Worm (Caenorhabditis elegans) whole organism, L2 larva: Measurements from ENCODE around the gene fbxb-24.

Experiments
- C34F6.9 ChIP-seq: fragments of 150-350 bp; optimal IDR thresholded peaks from 2 replicates; lab custom pipeline; 2014; ENCODE audit warnings: missing biosample characterization, missing genetic modification characterization
- F13H6.1 ChIP-seq: sonication (generic microtip); optimal IDR thresholded peaks from 2 replicates; lab custom pipeline; 2016; ENCODE audit warnings: missing genetic modification characterization, missing compliant biosample characterization
- Y55F3AM.14 ChIP-seq: fragments of 200-800 bp; sonication (Bioruptor generic); optimal IDR thresholded peaks from 2 replicates; lab custom pipeline; 2018; ENCODE audit warnings: mild to moderate bottlenecking, missing genetic modification characterization, missing compliant biosample characterization
- alr-1 ChIP-seq: fragments of 150-350 bp; optimal IDR thresholded peaks from 2 replicates; lab custom pipeline; 2014; ENCODE audit warnings: missing biosample characterization, missing genetic modification characterization
- aly-2 ChIP-seq: fragments of 150-350 bp; optimal IDR thresholded peaks from 2 replicates; lab custom pipeline; 2014; ENCODE audit warnings: missing biosample characterization, missing genetic modification characterization
- ama-1 ChIP-seq: fragments of 150-350 bp; optimal IDR thresholded peaks from 2 replicates; lab custom pipeline; 2018; ENCODE audit warnings: inconsistent platforms
- ceh-16 ChIP-seq: fragments of 150-350 bp; optimal IDR thresholded peaks from 2 replicates; lab custom pipeline; 2014; ENCODE audit warnings: missing biosample characterization, missing genetic modification characterization
- ceh-82 ChIP-seq: fragments of 150-350 bp; optimal IDR thresholded peaks from 2 replicates; lab custom pipeline; 2014; ENCODE audit warnings: missing biosample characterization, missing genetic modification characterization
- crh-2 ChIP-seq: sonication (generic microtip); optimal IDR thresholded peaks from 2 replicates; lab custom pipeline; 2017; ENCODE audit warnings: missing biosample characterization, missing genetic modification characterization
- egl-27 ChIP-seq: sonication (generic microtip); optimal IDR thresholded peaks from 3 replicates; lab custom pipeline; 2017; ENCODE audit warnings: missing biosample characterization, missing genetic modification reagents, missing genetic modification characterization
- elt-3 ChIP-seq: sonication (generic microtip); optimal IDR thresholded peaks from 2 replicates; lab custom pipeline; 2017; ENCODE audit warnings: missing biosample characterization, missing genetic modification characterization
- lin-11 ChIP-seq: fragments of 150-350 bp; sonication (generic microtip); optimal IDR thresholded peaks from 2 replicates; lab custom pipeline; 2014; ENCODE audit warnings: missing biosample characterization, missing genetic modification characterization, inconsistent platforms, mixed read lengths
- lin-13 ChIP-seq: fragments of 150-350 bp; optimal IDR thresholded peaks from 2 replicates; lab custom pipeline; 2014; ENCODE audit warnings: missing biosample characterization, missing genetic modification reagents, missing genetic modification characterization
- lsy-2 ChIP-seq, 2 experiments: fragments of 150-350 bp in 1 of 2; sonication (generic microtip) in 1 of 2; optimal IDR thresholded peaks; 2 replicates each; lab custom pipeline; 2014 to 2017; ENCODE audit warnings: missing biosample characterization in 2 of 2, missing genetic modification characterization in 2 of 2
- mab-5 ChIP-seq: fragments of 150-350 bp; optimal IDR thresholded peaks from 2 replicates; lab custom pipeline; 2014; ENCODE audit warnings: missing biosample characterization, missing genetic modification characterization
- mbf-1 ChIP-seq: sonication (generic microtip); optimal IDR thresholded peaks from 2 replicates; lab custom pipeline; 2017; ENCODE audit warnings: missing biosample characterization, missing genetic modification characterization
- mdl-1 ChIP-seq, 2 experiments: fragments of 150-350 bp in 1 of 2; sonication (generic microtip) in 1 of 2; optimal IDR thresholded peaks; 2 replicates each; lab custom pipeline; 2017; ENCODE audit warnings: missing biosample characterization in 2 of 2, missing genetic modification characterization in 2 of 2
- nhr-10 ChIP-seq: sonication (generic microtip); optimal IDR thresholded peaks from 2 replicates; lab custom pipeline; 2017; ENCODE audit warnings: missing biosample characterization, missing genetic modification characterization
- nhr-12 ChIP-seq: fragments of 150-350 bp; optimal IDR thresholded peaks from 2 replicates; lab custom pipeline; 2014; ENCODE audit warnings: missing biosample characterization, missing genetic modification characterization
- nhr-129 ChIP-seq: fragments of 150-350 bp; optimal IDR thresholded peaks from 2 replicates; lab custom pipeline; 2014; ENCODE audit warnings: missing biosample characterization, missing genetic modification characterization
- nhr-21 ChIP-seq: fragments of 150-350 bp; optimal IDR thresholded peaks from 2 replicates; lab custom pipeline; 2014; ENCODE audit warnings: missing biosample characterization, missing genetic modification characterization
- nhr-23 ChIP-seq: fragments of 150-350 bp; optimal IDR thresholded peaks from 2 replicates; lab custom pipeline; 2014; ENCODE audit warnings: missing biosample characterization, missing genetic modification reagents, missing genetic modification characterization
- nhr-237 ChIP-seq: fragments of 150-350 bp; optimal IDR thresholded peaks from 2 replicates; lab custom pipeline; 2014; ENCODE audit warnings: missing biosample characterization, missing genetic modification characterization
- nhr-25 ChIP-seq: fragments of 150-350 bp; sonication (generic microtip); optimal IDR thresholded peaks from 3 replicates; lab custom pipeline; 2014; ENCODE audit warnings: missing biosample characterization, missing genetic modification characterization
- nhr-6 ChIP-seq: fragments of 150-350 bp; optimal IDR thresholded peaks from 2 replicates; lab custom pipeline; 2014; ENCODE audit warnings: missing biosample characterization, missing genetic modification characterization
- peb-1 ChIP-seq: fragments of 150-350 bp; optimal IDR thresholded peaks from 2 replicates; lab custom pipeline; 2014; ENCODE audit warnings: missing biosample characterization, missing genetic modification characterization
- sem-4 ChIP-seq: fragments of 150-350 bp; optimal IDR thresholded peaks from 2 replicates; lab custom pipeline; 2014; ENCODE audit warnings: missing biosample characterization, missing genetic modification reagents, missing genetic modification characterization
- skn-1 ChIP-seq: sonication (generic microtip); optimal IDR thresholded peaks from 2 replicates; lab custom pipeline; 2017; ENCODE audit warnings: missing biosample characterization, missing genetic modification characterization
- sma-3 ChIP-seq: sonication (generic microtip); optimal IDR thresholded peaks from 2 replicates; lab custom pipeline; 2016; ENCODE audit warnings: missing genetic modification reagents, missing genetic modification characterization, missing compliant biosample characterization
- sma-9 ChIP-seq, 2 experiments: fragments of 150-350 bp in 1 of 2; sonication (generic microtip) in 1 of 2; optimal IDR thresholded peaks; 2 replicates each; lab custom pipeline; 2014 to 2016; ENCODE audit warnings: missing genetic modification characterization in 2 of 2, mild to moderate bottlenecking in 1 of 2, missing biosample characterization in 1 of 2, missing compliant biosample characterization in 1 of 2, missing genetic modification reagents in 1 of 2, moderate library complexity in 1 of 2
- snpc-4 ChIP-seq: fragments of 150-350 bp; optimal IDR thresholded peaks from 2 replicates; lab custom pipeline; 2014; ENCODE audit warnings: missing biosample characterization, missing genetic modification characterization
- unc-39 ChIP-seq: fragments of 150-350 bp; optimal IDR thresholded peaks from 2 replicates; lab custom pipeline; 2014; ENCODE audit warnings: missing biosample characterization, missing genetic modification characterization
- unc-55 ChIP-seq: fragments of 150-350 bp; sonication (generic microtip); optimal IDR thresholded peaks from 3 replicates; lab custom pipeline; 2014; ENCODE audit warnings: missing biosample characterization, missing genetic modification reagents, missing genetic modification characterization
- unc-62 ChIP-seq: fragments of 150-350 bp; optimal IDR thresholded peaks from 2 replicates; lab custom pipeline; 2014; ENCODE audit warnings: missing biosample characterization, missing genetic modification reagents, missing genetic modification characterization
- zag-1 ChIP-seq: fragments of 150-350 bp; optimal IDR thresholded peaks from 2 replicates; lab custom pipeline; 2014; ENCODE audit warnings: missing biosample characterization, missing genetic modification characterization
- ztf-11 ChIP-seq: sonication (generic microtip); optimal IDR thresholded peaks from 2 replicates; lab custom pipeline; 2017; ENCODE audit warnings: missing biosample characterization, missing genetic modification characterization

Gene fbxb-24

ce11 chrIII:11935948-11936280 lies 27.2 kb downstream of the fbxb-24 start:
- TF ChIP-seq sem-4 (tag; lab: Kevin White, UChicago), result peak; percentile 17
- no peak for TF ChIP-seq mab-5 (tag; lab: Kevin White, UChicago)
- peak; percentile 14 for TF ChIP-seq lin-11
- TF ChIP-seq nhr-25 (tag; lab: Kevin White, UChicago), result no peak
- TF ChIP-seq F13H6.1 (tag; lab: Kevin White, UChicago), result peak; percentile 58
- TF ChIP-seq unc-55 (GFP tag; lab: Kevin White, UChicago), result peak; percentile 22
- TF ChIP-seq crh-2 (tag; lab: Kevin White, UChicago), result peak; percentile 9
- peak; percentile 36 for TF ChIP-seq C34F6.9 (tag; lab: Kevin White, UChicago)
- peak in 1 of 2 experiments; percentile 20 for TF ChIP-seq lsy-2 (tag; optimal IDR thresholded peaks at IDR 0.05; lab: Kevin White, UChicago)
- TF ChIP-seq snpc-4 (tag; lab: Kevin White, UChicago), result peak; percentile 11
- no peak for TF ChIP-seq sma-3

- no peak for TF ChIP-seq ceh-16 (tag; lab: Kevin White, UChicago)
- peak; percentile 14 for TF ChIP-seq F13H6.1 (tag; lab: Kevin White, UChicago)
These were observed 28.0 kb downstream of the fbxb-24 start for ce11 chrIII:11936668-11937276.

ce11 chrIII:11937911-11938310 lies 29.2 kb downstream of the fbxb-24 start:
- peak; percentile 14 for TF ChIP-seq C34F6.9 (tag; lab: Kevin White, UChicago)
- no peak for TF ChIP-seq alr-1 (tag; lab: Kevin White, UChicago)
- no peak for TF ChIP-seq nhr-6 (tag; lab: Kevin White, UChicago)
- TF ChIP-seq nhr-237 (tag; lab: Kevin White, UChicago), result no peak
- peak; percentile 13 for TF ChIP-seq nhr-129
- TF ChIP-seq mab-5 (tag; lab: Kevin White, UChicago), result no peak
- no peak for TF ChIP-seq zag-1 (tag; lab: Kevin White, UChicago)
- no peak for TF ChIP-seq peb-1 (tag; lab: Kevin White, UChicago)
- TF ChIP-seq unc-55 (GFP tag; lab: Kevin White, UChicago), result peak; percentile 5
- TF ChIP-seq crh-2 (tag; lab: Kevin White, UChicago), result peak; percentile 19
- no peak for TF ChIP-seq mbf-1 (tag; lab: Kevin White, UChicago)
- no peak for TF ChIP-seq ceh-16 (tag; lab: Kevin White, UChicago)
- peak in 1 of 2 experiments; percentile 38 for TF ChIP-seq lsy-2 (tag; optimal IDR thresholded peaks at IDR 0.05; lab: Kevin White, UChicago)
- no peak for TF ChIP-seq lin-13 (GFP tag; lab: Kevin White, UChicago)
- TF ChIP-seq sem-4 (tag; lab: Kevin White, UChicago), result peak; percentile 16
- no peak for TF ChIP-seq unc-62 (GFP tag; lab: Kevin White, UChicago)
- no peak for TF ChIP-seq mdl-1 (tag; optimal IDR thresholded peaks at IDR 0.05; lab: Kevin White, UChicago)
- no peak for TF ChIP-seq egl-27 (tag; lab: Kevin White, UChicago)

ce11 chrIII:11938525-11938924 lies 29.8 kb downstream of the fbxb-24 start:
- TF ChIP-seq lin-11, result no peak
- no peak for TF ChIP-seq alr-1 (tag; lab: Kevin White, UChicago)
- TF ChIP-seq unc-39 (tag; lab: Kevin White, UChicago), result no peak
- TF ChIP-seq nhr-6 (tag; lab: Kevin White, UChicago), result no peak
- no peak for TF ChIP-seq nhr-21 (tag; lab: Kevin White, UChicago)
- TF ChIP-seq lin-13 (GFP tag; lab: Kevin White, UChicago), result no peak
- no peak for TF ChIP-seq ama-1
- TF ChIP-seq F13H6.1 (tag; lab: Kevin White, UChicago), result no peak
- TF ChIP-seq nhr-12 (tag; lab: Kevin White, UChicago), result no peak
- no peak for TF ChIP-seq unc-55 (GFP tag; lab: Kevin White, UChicago)
- no peak for TF ChIP-seq mbf-1 (tag; lab: Kevin White, UChicago)
- no peak for TF ChIP-seq snpc-4 (tag; lab: Kevin White, UChicago)

- TF ChIP-seq lsy-2 (tag; optimal IDR thresholded peaks at IDR 0.05; lab: Kevin White, UChicago), result peak in 1 of 2 experiments; percentile 18
These were observed 30.5 kb downstream of the fbxb-24 start for ce11 chrIII:11939238-11939637.

- TF ChIP-seq nhr-129 (peak; percentile 28), nhr-10 (tag; lab: Kevin White, UChicago) (no peak), ztf-11 (no peak), crh-2 (tag; lab: Kevin White, UChicago) (no peak), skn-1 (tag; lab: Kevin White, UChicago) (no peak), Y55F3AM.14 (GFP tag; lab: Kevin White, UChicago) (no peak), ceh-82 (tag; lab: Kevin White, UChicago) (no peak), sma-9 (GFP tag; optimal IDR thresholded peaks at IDR 0.05; lab: Kevin White, UChicago) (peak; percentile 51), sma-9 (tag; optimal IDR thresholded peaks at IDR 0.05; lab: Kevin White, UChicago) (no peak), sma-3 (no peak), elt-3 (tag; lab: Kevin White, UChicago) (no peak), nhr-23 (tag; lab: Kevin White, UChicago) (no peak), aly-2 (no peak), ama-1 (no peak), F13H6.1 (tag; lab: Kevin White, UChicago) (peak; percentile 79), zag-1 (tag; lab: Kevin White, UChicago) (no peak), peb-1 (tag; lab: Kevin White, UChicago) (no peak), lsy-2 (tag; optimal IDR thresholded peaks at IDR 0.05; lab: Kevin White, UChicago) (peak; percentile 1 to 44), lin-13 (GFP tag; lab: Kevin White, UChicago) (no peak), nhr-12 (tag; lab: Kevin White, UChicago) (no peak), nhr-25 (tag; lab: Kevin White, UChicago) (no peak), mab-5 (tag; lab: Kevin White, UChicago) (no peak), nhr-6 (tag; lab: Kevin White, UChicago) (no peak), C34F6.9 (tag; lab: Kevin White, UChicago) (peak; percentile 47)
These were observed 33.9 kb downstream of the fbxb-24 start for ce11 chrIII:11942664-11943063.
